Worm (Caenorhabditis elegans) whole organism, late embryonic: ENCODE results near the gene nspg-8.

ENCODE experiments used
- C08G9.2 ChIP-seq: sonication (generic microtip); optimal IDR thresholded peaks from 2 replicates; lab custom pipeline; 2016; ENCODE audit warnings: mild to moderate bottlenecking, missing genetic modification characterization, moderate library complexity, missing compliant biosample characterization
- C38D4.7 ChIP-seq: fragments of 200-800 bp; sonication (Bioruptor generic); optimal IDR thresholded peaks from 2 replicates; lab custom pipeline; 2018; ENCODE audit warnings: mild to moderate bottlenecking, missing genetic modification characterization, moderate library complexity, missing compliant biosample characterization
- F13H6.1 ChIP-seq: sonication (generic microtip); optimal IDR thresholded peaks from 2 replicates; lab custom pipeline; 2016; ENCODE audit warnings: missing genetic modification characterization, missing compliant biosample characterization
- T23F11.4 ChIP-seq: fragments of 200-800 bp; sonication (Bioruptor generic); optimal IDR thresholded peaks from 2 replicates; lab custom pipeline; 2018; ENCODE audit warnings: mild to moderate bottlenecking, missing genetic modification characterization, missing compliant biosample characterization
- Y22D7AL.16 ChIP-seq: sonication (generic microtip); optimal IDR thresholded peaks from 2 replicates; lab custom pipeline; 2016; ENCODE audit warnings: missing genetic modification characterization, missing compliant biosample characterization
- ama-1 ChIP-seq: fragments of 150-350 bp; optimal IDR thresholded peaks from 2 replicates; lab custom pipeline; 2014
- ceh-14 ChIP-seq: sonication (generic microtip); optimal IDR thresholded peaks from 2 replicates; lab custom pipeline; 2016; ENCODE audit warnings: missing genotype, missing genetic modification characterization, missing compliant biosample characterization
- ceh-18 ChIP-seq: sonication (generic microtip); optimal IDR thresholded peaks from 2 replicates; lab custom pipeline; 2016; ENCODE audit warnings: missing genetic modification characterization, missing compliant biosample characterization
- ceh-19 ChIP-seq: fragments of 200-800 bp; sonication (Bioruptor generic); optimal IDR thresholded peaks from 2 replicates; lab custom pipeline; 2018; ENCODE audit warnings: mild to moderate bottlenecking, missing genetic modification characterization, missing compliant biosample characterization
- ceh-2 ChIP-seq: sonication (generic microtip); optimal IDR thresholded peaks from 2 replicates; lab custom pipeline; 2016; ENCODE audit warnings: missing genotype, missing genetic modification characterization, missing compliant biosample characterization
- ceh-30 ChIP-seq: fragments of 150-350 bp; optimal IDR thresholded peaks from 2 replicates; lab custom pipeline; 2014; ENCODE audit warnings: missing biosample characterization, missing genetic modification characterization
- ceh-48 ChIP-seq: sonication (generic microtip); optimal IDR thresholded peaks from 2 replicates; lab custom pipeline; 2016; ENCODE audit warnings: missing genetic modification characterization, inconsistent platforms, missing compliant biosample characterization
- che-1 ChIP-seq: sonication (generic microtip); optimal IDR thresholded peaks from 2 replicates; lab custom pipeline; 2016; ENCODE audit warnings: mild to moderate bottlenecking, missing genetic modification characterization, missing compliant biosample characterization
- dmd-4 ChIP-seq: sonication (generic microtip); optimal IDR thresholded peaks from 2 replicates; lab custom pipeline; 2016; ENCODE audit warnings: borderline replicate concordance, missing genetic modification characterization, missing compliant biosample characterization
- dve-1 ChIP-seq: sonication (generic microtip); optimal IDR thresholded peaks from 2 replicates; lab custom pipeline; 2017; ENCODE audit warnings: antibody characterized with exemption, mild to moderate bottlenecking, missing genetic modification characterization, missing compliant biosample characterization
- elt-2 ChIP-seq: sonication (generic microtip); optimal IDR thresholded peaks from 2 replicates; lab custom pipeline; 2016; ENCODE audit warnings: missing genetic modification reagents, missing genetic modification characterization, missing compliant biosample characterization
- ets-4 ChIP-seq: sonication (generic microtip); optimal IDR thresholded peaks from 2 replicates; lab custom pipeline; 2016; ENCODE audit warnings: missing genetic modification characterization, missing compliant biosample characterization
- fax-1 ChIP-seq: sonication (generic microtip); optimal IDR thresholded peaks from 2 replicates; lab custom pipeline; 2016; ENCODE audit warnings: missing genotype, missing genetic modification characterization, missing compliant biosample characterization
- fkh-10 ChIP-seq: fragments of 150-350 bp; optimal IDR thresholded peaks from 2 replicates; lab custom pipeline; 2014; ENCODE audit warnings: missing biosample characterization, missing genetic modification reagents, missing genetic modification characterization
- hlh-15 ChIP-seq: sonication (generic microtip); optimal IDR thresholded peaks from 2 replicates; lab custom pipeline; 2016; ENCODE audit warnings: missing genetic modification characterization, missing compliant biosample characterization
- hlh-30 ChIP-seq: sonication (generic microtip); optimal IDR thresholded peaks from 2 replicates; lab custom pipeline; 2017; ENCODE audit warnings: antibody characterized with exemption, missing genetic modification characterization, missing compliant biosample characterization; ENCODE audit not compliant: insufficient read depth
- hlh-6 ChIP-seq: sonication (generic microtip); optimal IDR thresholded peaks from 2 replicates; lab custom pipeline; 2016; ENCODE audit warnings: missing genotype, missing genetic modification characterization, missing compliant biosample characterization
- hlh-8 ChIP-seq: sonication (generic microtip); optimal IDR thresholded peaks from 2 replicates; lab custom pipeline; 2016; ENCODE audit warnings: missing genotype, missing genetic modification characterization, missing compliant biosample characterization
- lim-6 ChIP-seq: sonication (generic microtip); optimal IDR thresholded peaks from 2 replicates; lab custom pipeline; 2016; ENCODE audit warnings: missing genetic modification characterization, missing compliant biosample characterization
- madf-2 ChIP-seq: sonication (generic microtip); optimal IDR thresholded peaks from 2 replicates; lab custom pipeline; 2017; ENCODE audit warnings: missing genetic modification characterization, missing compliant biosample characterization
- mec-3 ChIP-seq: sonication (generic microtip); optimal IDR thresholded peaks from 2 replicates; lab custom pipeline; 2016; ENCODE audit warnings: borderline replicate concordance, missing genetic modification characterization, missing compliant biosample characterization
- nfya-1 ChIP-seq: sonication (generic microtip); optimal IDR thresholded peaks from 2 replicates; lab custom pipeline; 2017; ENCODE audit warnings: missing genetic modification characterization, mild to moderate bottlenecking, missing compliant biosample characterization, antibody characterized with exemption, moderate library complexity
- nhr-11 ChIP-seq: fragments of 150-350 bp; optimal IDR thresholded peaks from 2 replicates; lab custom pipeline; 2014; ENCODE audit warnings: missing biosample characterization, missing genetic modification characterization
- nhr-232 ChIP-seq: sonication (generic microtip); optimal IDR thresholded peaks from 2 replicates; lab custom pipeline; 2016; ENCODE audit warnings: missing genetic modification characterization, missing compliant biosample characterization
- npax-4 ChIP-seq: sonication (generic microtip); optimal IDR thresholded peaks from 2 replicates; lab custom pipeline; 2016; ENCODE audit warnings: missing genetic modification characterization, missing compliant biosample characterization
- pat-9 ChIP-seq: fragments of 200-800 bp; sonication (Bioruptor generic); optimal IDR thresholded peaks from 2 replicates; lab custom pipeline; 2018; ENCODE audit warnings: mild to moderate bottlenecking, missing genetic modification characterization, moderate library complexity, missing compliant biosample characterization
- pax-1 ChIP-seq: fragments of 150-350 bp; optimal IDR thresholded peaks from 2 replicates; lab custom pipeline; 2014; ENCODE audit warnings: missing biosample characterization, missing genetic modification characterization
- pha-2 ChIP-seq: sonication (generic microtip); optimal IDR thresholded peaks from 2 replicates; lab custom pipeline; 2017; ENCODE audit warnings: mild to moderate bottlenecking, missing genetic modification characterization, missing compliant biosample characterization
- pha-4 ChIP-seq: fragments of 150-350 bp; optimal IDR thresholded peaks from 2 replicates; lab custom pipeline; 2018; ENCODE audit warnings: missing biosample characterization, missing genetic modification reagents, missing genetic modification characterization
- pros-1 ChIP-seq: fragments of 150-350 bp; optimal IDR thresholded peaks from 2 replicates; lab custom pipeline; 2014; ENCODE audit warnings: missing biosample characterization, missing genetic modification reagents, missing genetic modification characterization
- ref-2 ChIP-seq: sonication (generic microtip); optimal IDR thresholded peaks from 2 replicates; lab custom pipeline; 2016; ENCODE audit warnings: missing genetic modification characterization, missing compliant biosample characterization
- rnt-1 ChIP-seq: sonication (generic microtip); optimal IDR thresholded peaks from 2 replicates; lab custom pipeline; 2016; ENCODE audit warnings: missing genetic modification characterization, missing compliant biosample characterization
- sdc-2 ChIP-seq: sonication (generic microtip); optimal IDR thresholded peaks from 2 replicates; lab custom pipeline; 2016; ENCODE audit warnings: missing genotype, missing genetic modification characterization, missing compliant biosample characterization
- sox-4 ChIP-seq: sonication (generic microtip); optimal IDR thresholded peaks from 2 replicates; lab custom pipeline; 2017; ENCODE audit warnings: mild to moderate bottlenecking, missing genetic modification characterization, inconsistent platforms, missing compliant biosample characterization
- syd-9 ChIP-seq: sonication (generic microtip); optimal IDR thresholded peaks from 2 replicates; lab custom pipeline; 2016; ENCODE audit warnings: mild to moderate bottlenecking, missing genetic modification characterization, moderate library complexity, missing compliant biosample characterization
- tbx-2 ChIP-seq: sonication (generic microtip); optimal IDR thresholded peaks from 2 replicates; lab custom pipeline; 2016; ENCODE audit warnings: missing genetic modification characterization, missing compliant biosample characterization
- tbx-7 ChIP-seq: sonication (generic microtip); optimal IDR thresholded peaks from 2 replicates; lab custom pipeline; 2016; ENCODE audit warnings: missing genotype, missing genetic modification characterization, missing compliant biosample characterization
- unc-3 ChIP-seq, 2 experiments: fragments of 200-800 bp in 1 of 2; sonication (Bioruptor generic) in 1 of 2; sonication (generic microtip) in 1 of 2; conservative IDR thresholded peaks in 1 of 2; optimal IDR thresholded peaks in 1 of 2; 2 replicates each; pipeline versions ENCODE4 v1.3.6 to Lab custom; 2016 to 2022; ENCODE audit warnings: missing compliant biosample characterization in 2 of 2, missing genetic modification characterization in 2 of 2, missing genetic modification reagents in 1 of 2
- unc-42 ChIP-seq: sonication (generic microtip); optimal IDR thresholded peaks from 2 replicates; lab custom pipeline; 2016; ENCODE audit warnings: missing genotype, missing genetic modification characterization, missing compliant biosample characterization
- unc-55 ChIP-seq: sonication (generic microtip); optimal IDR thresholded peaks from 2 replicates; lab custom pipeline; 2017; ENCODE audit warnings: missing biosample characterization, missing genetic modification reagents, missing genetic modification characterization
- unc-86 ChIP-seq: sonication (generic microtip); optimal IDR thresholded peaks from 2 replicates; lab custom pipeline; 2016; ENCODE audit warnings: missing genetic modification characterization, missing compliant biosample characterization
- zip-5 ChIP-seq: sonication (generic microtip); optimal IDR thresholded peaks from 2 replicates; lab custom pipeline; 2016; ENCODE audit warnings: missing genetic modification characterization, missing compliant biosample characterization

Gene nspg-8

ce11 chrIII:1193326-1193862, 11.5 kb downstream of the nspg-8 start, which contains the start of gene Y119D3B.14:
TSS of gene Y119D3B.14 (minus strand) at chrIII:1193812.
- TF ChIP-seq pha-2 (tag; lab: Kevin White, UChicago) = no peak
- TF ChIP-seq pat-9 (tag; lab: Kevin White, UChicago) = no peak
- TF ChIP-seq ceh-19 = no peak
- no peak for TF ChIP-seq tbx-2 (tag; lab: Kevin White, UChicago)
- TF ChIP-seq mec-3 = no peak
- no peak for TF ChIP-seq pha-4
- no peak for TF ChIP-seq rnt-1 (tag; lab: Kevin White, UChicago)
- no peak for TF ChIP-seq che-1
- no peak for TF ChIP-seq hlh-30 (tag; lab: Kevin White, UChicago)
- no peak for TF ChIP-seq ama-1
- TF ChIP-seq F13H6.1 = no peak

- TF ChIP-seq C08G9.2 (tag; lab: Kevin White, UChicago) (no peak), hlh-6 (tag; lab: Kevin White, UChicago) (no peak), sox-4 (tag; lab: Kevin White, UChicago) (no peak), lim-6 (no peak), npax-4 (no peak), ceh-14 (tag; lab: Kevin White, UChicago) (no peak)
These were observed 14.3 kb downstream of the nspg-8 start, which contains the start of gene dss-1 for ce11 chrIII:1196192-1196591. TSS of gene dss-1 (minus strand) at chrIII:1196292.

ce11 chrIII:1201958-1202596, 20.2 kb downstream of the nspg-8 start, which contains the start of the genes mrpl-45 and Y119D3B.12:
TSS of gene mrpl-45 (minus strand) at chrIII:1202008.
TSS of gene Y119D3B.12 (plus strand) at chrIII:1202546.
- TF ChIP-seq sdc-2 = no peak
- no peak for TF ChIP-seq unc-3 (GFP tag; conservative IDR thresholded peaks at IDR 0.05; lab: Robert Waterston, UW)
- TF ChIP-seq unc-3 (tag; optimal IDR thresholded peaks at IDR 0.05; lab: Kevin White, UChicago) = peak; percentile 59
- no peak for TF ChIP-seq ets-4 (tag; lab: Kevin White, UChicago)
- no peak for TF ChIP-seq dmd-4 (tag; lab: Kevin White, UChicago)
- TF ChIP-seq ceh-19 = no peak
- no peak for TF ChIP-seq hlh-6 (tag; lab: Kevin White, UChicago)
- TF ChIP-seq zip-5 (tag; lab: Kevin White, UChicago) = no peak
- TF ChIP-seq Y22D7AL.16 (tag; lab: Kevin White, UChicago) = no peak
- TF ChIP-seq madf-2 = peak; percentile 9
- no peak for TF ChIP-seq C38D4.7
- TF ChIP-seq ceh-30 (tag; lab: Kevin White, UChicago) = no peak
- no peak for TF ChIP-seq hlh-15
- no peak for TF ChIP-seq lim-6
- TF ChIP-seq che-1 = peak; percentile 22
- TF ChIP-seq dve-1 = peak; percentile 25
- peak; percentile 35 for TF ChIP-seq rnt-1 (tag; lab: Kevin White, UChicago)
- peak; percentile 54 for TF ChIP-seq elt-2 (tag; lab: Kevin White, UChicago)
- peak; percentile 23 for TF ChIP-seq pat-9 (tag; lab: Kevin White, UChicago)
- peak; percentile 24 for TF ChIP-seq hlh-30 (tag; lab: Kevin White, UChicago)
- TF ChIP-seq ceh-18 (tag; lab: Kevin White, UChicago) = peak; percentile 28
- TF ChIP-seq unc-42 = peak; percentile 38
- peak; percentile 4 for TF ChIP-seq pax-1
- TF ChIP-seq T23F11.4 (GFP tag; lab: Kevin White, UChicago) = no peak
- TF ChIP-seq syd-9 (tag; lab: Kevin White, UChicago) = no peak
- peak; percentile 74 for TF ChIP-seq nfya-1 (tag; lab: Kevin White, UChicago)
- TF ChIP-seq pros-1 (tag; lab: Kevin White, UChicago) = no peak
- no peak for TF ChIP-seq mec-3
- TF ChIP-seq nhr-232 (tag; lab: Kevin White, UChicago) = no peak
- no peak for TF ChIP-seq tbx-7 (tag; lab: Kevin White, UChicago)
- no peak for TF ChIP-seq hlh-8
- TF ChIP-seq ref-2 (tag; lab: Kevin White, UChicago) = no peak
- TF ChIP-seq nhr-11 (tag; lab: Kevin White, UChicago) = no peak
- TF ChIP-seq ceh-2 (tag; lab: Kevin White, UChicago) = peak; percentile 22
- TF ChIP-seq unc-55 (GFP tag; lab: Kevin White, UChicago) = no peak
- peak; percentile 84 for TF ChIP-seq ceh-48 (tag; lab: Kevin White, UChicago)
- TF ChIP-seq npax-4 = peak; percentile 17
- no peak for TF ChIP-seq fkh-10
- peak; percentile 23 for TF ChIP-seq ceh-14 (tag; lab: Kevin White, UChicago)
- peak; percentile 18 for TF ChIP-seq fax-1 (tag; lab: Kevin White, UChicago)
- TF ChIP-seq unc-86 (tag; lab: Kevin White, UChicago) = peak; percentile 30
